Fruit fly (Drosophila melanogaster) ovary, adult (tissue): Measurements from ENCODE around the gene CG13124.

Source experiments
- CG17801 ChIP-seq: fragments of 200-800 bp; optimal IDR thresholded peaks from 2 replicates; lab custom pipeline; 2019; ENCODE audit warnings: missing biosample characterization, mild to moderate bottlenecking, missing genetic modification characterization, moderate library complexity; ENCODE audit not compliant: partially characterized antibody

The CG13124 gene

dm6 chr2L:9894871-9895364 lies 13.5 kb downstream of the CG13124 start, which contains the start of gene Bka:
Bka (plus strand) TSS chr2L:9895287.
- TF ChIP-seq CG17801 (GFP tag; lab: Kevin White, UChicago): peak; percentile 86

dm6 chr2L:9894193-9894592 lies 14.2 kb downstream of the CG13124 start:
- TF ChIP-seq CG17801 (GFP tag; lab: Kevin White, UChicago): no peak

dm6 chr2L:9893183-9893582 lies 15.2 kb downstream of the CG13124 start, which contains the start of gene mtDNA-helicase:
mtDNA-helicase (minus strand) TSS chr2L:9893446.
- no peak for TF ChIP-seq CG17801 (GFP tag; lab: Kevin White, UChicago)

- TF ChIP-seq CG17801 (GFP tag; lab: Kevin White, UChicago): peak; percentile 71
Measured at dm6 chr2L:9890576-9890975, 17.9 kb downstream of the CG13124 start, which contains the start of the genes CG34183 and CG4537. CG34183 (minus strand) TSS chr2L:9890772. CG4537 (plus strand) TSS chr2L:9890885.

- no peak for TF ChIP-seq CG17801 (GFP tag; lab: Kevin White, UChicago)
Measured at dm6 chr2L:9887856-9888269, 20.6 kb downstream of the CG13124 start, which contains the start of gene Fkbp59. Fkbp59 (plus strand) TSS chr2L:9888005.

- TF ChIP-seq CG17801 (GFP tag; lab: Kevin White, UChicago): no peak
Measured at dm6 chr2L:9886086-9886485, 22.3 kb downstream of the CG13124 start, which contains the start of gene nAChRalpha6. nAChRalpha6 (minus strand) TSS chr2L:9886250.

- no peak for TF ChIP-seq CG17801 (GFP tag; lab: Kevin White, UChicago)
Measured at dm6 chr2L:9882393-9882971, 26.0 kb downstream of the CG13124 start.

dm6 chr2L:9864337-9864736 lies 44.1 kb downstream of the CG13124 start:
- no peak for TF ChIP-seq CG17801 (GFP tag; lab: Kevin White, UChicago)

- no peak for TF ChIP-seq CG17801 (GFP tag; lab: Kevin White, UChicago)
Measured at dm6 chr2L:9863479-9863878, 45.0 kb downstream of the CG13124 start.

- TF ChIP-seq CG17801 (GFP tag; lab: Kevin White, UChicago): no peak
Measured at dm6 chr2L:9862964-9863363, 45.5 kb downstream of the CG13124 start.
